Fruit fly (Drosophila melanogaster): ENCODE measurements around the gene Trissin.

DNA sequence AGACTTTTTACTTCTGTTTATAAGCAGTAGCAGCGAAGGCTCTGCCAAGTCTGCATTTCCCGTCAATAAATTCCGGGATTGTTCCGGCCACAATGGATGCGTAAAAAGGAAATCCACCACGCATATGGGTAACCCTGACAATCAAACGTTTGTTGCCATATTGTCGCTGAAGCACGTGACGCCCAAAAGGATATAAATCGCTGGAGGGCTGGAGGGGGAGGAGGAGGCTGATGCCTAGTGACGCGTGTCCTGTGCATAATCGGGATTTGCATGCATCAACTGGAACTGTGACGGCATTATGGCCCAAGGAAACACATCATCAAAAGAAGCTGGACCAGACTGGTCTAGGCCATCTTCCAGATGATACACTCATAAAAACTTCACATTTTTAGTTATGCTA is 28.0 kb upstream of the Trissin start:
- TF ChIP-seq pan (optimal IDR thresholded peaks at IDR 0.05) = no peak
- TF ChIP-seq psq (optimal IDR thresholded peaks at IDR 0.05) = no peak
- TF ChIP-seq usp (GFP tag; optimal IDR thresholded peaks at IDR 0.05) = no peak
- TF ChIP-seq Dll (optimal IDR thresholded peaks at IDR 0.05) = no peak
- TF ChIP-seq EcR (GFP tag; optimal IDR thresholded peaks at IDR 0.05) = no peak
- no peak for TF ChIP-seq CG8478 (optimal IDR thresholded peaks at IDR 0.05)
